Worm (Caenorhabditis elegans): ENCODE data around the gene F07C3.2.

DNA sequence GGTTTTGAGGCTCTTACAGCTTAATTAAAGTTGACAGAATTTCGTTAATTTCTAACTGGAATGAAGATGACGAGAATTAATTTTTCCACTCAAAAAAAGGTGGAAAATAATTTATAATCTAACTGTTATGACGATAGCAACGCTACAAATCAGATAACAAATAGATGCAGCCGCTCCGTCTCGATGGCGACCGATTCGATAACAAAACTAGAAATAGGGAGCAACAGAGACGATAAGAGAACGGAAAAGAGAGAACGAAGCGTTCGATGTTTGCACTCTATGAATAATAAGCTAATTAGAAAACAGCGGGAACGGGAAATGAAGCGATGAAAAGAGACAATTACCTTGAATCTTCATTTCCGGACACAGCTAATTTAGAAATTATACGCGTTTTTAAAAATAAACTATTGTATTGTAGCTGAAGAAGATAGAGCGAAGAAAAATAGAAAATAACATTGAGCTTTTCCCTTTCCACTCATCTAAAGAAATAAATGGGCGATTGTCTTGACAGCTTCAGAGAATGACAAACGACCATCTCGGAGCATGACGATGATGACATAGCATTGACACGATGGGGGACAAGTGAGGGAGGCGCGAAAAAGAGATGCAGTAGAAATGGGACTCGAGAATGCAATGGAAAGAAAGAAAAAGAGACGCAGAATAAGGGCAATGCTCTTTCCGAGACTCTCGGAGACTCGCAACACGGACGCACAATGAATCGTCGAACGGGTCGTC lies 7.1 kb upstream of the F07C3.2 start:
- no peak for TF ChIP-seq nhr-12 (tag; optimal IDR thresholded peaks at IDR 0.05)
- peak; percentile 45 for TF ChIP-seq pqm-1 (tag; optimal IDR thresholded peaks at IDR 0.05)
- no peak for TF ChIP-seq nhr-11 (tag; optimal IDR thresholded peaks at IDR 0.05)
- TF ChIP-seq fkh-10 (GFP tag; optimal IDR thresholded peaks at IDR 0.05) = no peak

All from whole organism, L3 larva.